Worm (Caenorhabditis elegans) whole organism, L3 larva: ENCODE data around the gene Y51A2D.1.

Experiments used
- ama-1 ChIP-seq: fragments of 150-350 bp; optimal IDR thresholded peaks from 2 replicates; lab custom pipeline; 2018
- ceh-16 ChIP-seq: sonication (generic microtip); optimal IDR thresholded peaks from 2 replicates; lab custom pipeline; 2017; ENCODE audit warnings: missing biosample characterization, missing genetic modification characterization
- egl-27 ChIP-seq: sonication (generic microtip); optimal IDR thresholded peaks from 4 replicates; lab custom pipeline; 2017; ENCODE audit warnings: missing biosample characterization, missing genetic modification reagents, missing genetic modification characterization
- egl-5 ChIP-seq: fragments of 150-350 bp; optimal IDR thresholded peaks from 2 replicates; lab custom pipeline; 2017; ENCODE audit warnings: missing biosample characterization, missing genetic modification reagents, missing genetic modification characterization, inconsistent platforms
- elt-1 ChIP-seq: fragments of 150-350 bp; optimal IDR thresholded peaks from 2 replicates; lab custom pipeline; 2014; ENCODE audit warnings: missing biosample characterization, missing genetic modification characterization
- fos-1 ChIP-seq: fragments of 150-350 bp; optimal IDR thresholded peaks from 2 replicates; lab custom pipeline; 2014; ENCODE audit warnings: missing biosample characterization, missing genetic modification characterization
- lin-39 ChIP-seq: fragments of 150-350 bp; optimal IDR thresholded peaks from 2 replicates; lab custom pipeline; 2018; ENCODE audit warnings: missing biosample characterization, missing genetic modification reagents, missing genetic modification characterization
- nfya-1 ChIP-seq: sonication (generic microtip); optimal IDR thresholded peaks from 2 replicates; lab custom pipeline; 2017; ENCODE audit warnings: missing genetic modification characterization, mild to moderate bottlenecking, missing compliant biosample characterization, antibody characterized with exemption, moderate library complexity; ENCODE audit not compliant: insufficient read depth
- nhr-11 ChIP-seq: fragments of 150-350 bp; optimal IDR thresholded peaks from 2 replicates; lab custom pipeline; 2014; ENCODE audit warnings: missing biosample characterization, missing genetic modification characterization
- nhr-12 ChIP-seq: fragments of 150-350 bp; optimal IDR thresholded peaks from 2 replicates; lab custom pipeline; 2014; ENCODE audit warnings: missing biosample characterization, missing genetic modification characterization
- nhr-237 ChIP-seq: fragments of 150-350 bp; optimal IDR thresholded peaks from 2 replicates; lab custom pipeline; 2014; ENCODE audit warnings: missing biosample characterization, missing genetic modification characterization
- pha-4 ChIP-seq: fragments of 150-350 bp; optimal IDR thresholded peaks from 2 replicates; lab custom pipeline; 2014; ENCODE audit warnings: missing biosample characterization, missing genetic modification reagents, missing genetic modification characterization
- snpc-4 ChIP-seq: fragments of 150-350 bp; optimal IDR thresholded peaks from 2 replicates; lab custom pipeline; 2014; ENCODE audit warnings: missing biosample characterization, missing genetic modification characterization
- unc-62 ChIP-seq: fragments of 150-350 bp; sonication (generic microtip); optimal IDR thresholded peaks from 4 replicates; lab custom pipeline; 2014; ENCODE audit warnings: missing biosample characterization, missing genetic modification reagents, missing genetic modification characterization

ce11 chrV:18516496-18516895 lies 7.8 kb downstream of the Y51A2D.1 start, which contains the start of gene hmit-1.1:
- TF ChIP-seq snpc-4: no peak
- TF ChIP-seq lin-39: no peak
- TF ChIP-seq nhr-237 (tag; lab: Kevin White, UChicago): no peak
- peak; percentile 29 for TF ChIP-seq pha-4 (tag; lab: Kevin White, UChicago)
- TF ChIP-seq ama-1: no peak
- TF ChIP-seq unc-62 (GFP tag; lab: Kevin White, UChicago): no peak
- TF ChIP-seq ceh-16: no peak
- TF ChIP-seq fos-1 (tag; lab: Kevin White, UChicago): no peak
- TF ChIP-seq nhr-12 (tag; lab: Kevin White, UChicago): no peak
- TF ChIP-seq egl-5 (tag; lab: Kevin White, UChicago): no peak
- TF ChIP-seq nfya-1 (tag; lab: Kevin White, UChicago): no peak
- TF ChIP-seq elt-1 (tag; lab: Kevin White, UChicago): no peak
- TF ChIP-seq egl-27: no peak
- TF ChIP-seq nhr-11 (tag; lab: Kevin White, UChicago): no peak
